Worm (Caenorhabditis elegans) whole organism, young adult: Measurements from ENCODE around the gene F32D8.5.

Experiments used
- F37B4.10 ChIP-seq: fragments of 200-800 bp; sonication (Bioruptor generic); IDR thresholded peaks from 2 replicates; pipeline ENCODE4 v1.3.6; 2022; ENCODE audit warnings: missing genetic modification characterization, missing compliant biosample characterization
- T07F8.4 ChIP-seq: sonication (generic microtip); optimal IDR thresholded peaks from 2 replicates; lab custom pipeline; 2016; ENCODE audit warnings: mild to moderate bottlenecking, missing genetic modification characterization, moderate library complexity, missing compliant biosample characterization
- Y95B8A.8 ChIP-seq: fragments of 200-800 bp; sonication (Bioruptor generic); IDR thresholded peaks from 2 replicates; pipeline ENCODE4 v1.3.6; 2022; ENCODE audit warnings: missing genetic modification reagents, missing genetic modification characterization, missing compliant biosample characterization
- ama-1 ChIP-seq, 3 experiments: fragments of 150-350 bp in 1 of 3; sonication (generic microtip) in 2 of 3; optimal IDR thresholded peaks; 2 replicates each; lab custom pipeline; 2014 to 2018; ENCODE audit warnings: missing biosample characterization in 2 of 3, missing genetic modification characterization in 2 of 3, missing genetic modification reagents in 2 of 3
- athp-1 ChIP-seq: sonication (generic microtip); optimal IDR thresholded peaks from 2 replicates; lab custom pipeline; 2017; ENCODE audit warnings: mild to moderate bottlenecking, missing genetic modification characterization, missing compliant biosample characterization
- ceh-100 ChIP-seq: fragments of 200-800 bp; sonication (Bioruptor generic); IDR thresholded peaks from 2 replicates; pipeline ENCODE4 v1.3.6; 2022; ENCODE audit warnings: missing genetic modification reagents, missing genetic modification characterization, missing compliant biosample characterization
- ceh-91 ChIP-seq: fragments of 200-800 bp; sonication (Bioruptor generic); IDR thresholded peaks from 2 replicates; pipeline ENCODE4 v1.3.6; 2022; ENCODE audit warnings: missing genetic modification reagents, missing genetic modification characterization, missing compliant biosample characterization
- ets-4 ChIP-seq: fragments of 200-800 bp; sonication (Bioruptor generic); optimal IDR thresholded peaks from 2 replicates; lab custom pipeline; 2018; ENCODE audit warnings: mild to moderate bottlenecking, missing genetic modification characterization, missing compliant biosample characterization
- hlh-12 ChIP-seq: sonication (generic microtip); optimal IDR thresholded peaks from 2 replicates; lab custom pipeline; 2016; ENCODE audit warnings: missing genetic modification characterization, missing compliant biosample characterization
- pha-4 ChIP-seq: fragments of 150-350 bp; sonication (generic microtip); optimal IDR thresholded peaks from 2 replicates; lab custom pipeline; 2014; ENCODE audit warnings: missing biosample characterization, missing genetic modification reagents, missing genetic modification characterization
- rcor-1 ChIP-seq: fragments of 200-800 bp; sonication (Bioruptor generic); IDR thresholded peaks from 2 replicates; pipeline ENCODE4 v1.3.6; 2022; ENCODE audit warnings: missing genetic modification reagents, missing genetic modification characterization, missing compliant biosample characterization
- snpc-4 ChIP-seq, 5 experiments: fragments of 150-350 bp in 1 of 5; sonication (generic microtip) in 4 of 5; optimal IDR thresholded peaks; 2 replicates each; lab custom pipeline; 2014 to 2018; ENCODE audit warnings: missing genetic modification characterization in 5 of 5, missing biosample characterization in 3 of 5, antibody characterized with exemption in 2 of 5, mild to moderate bottlenecking in 2 of 5, missing compliant biosample characterization in 2 of 5, missing genotype in 2 of 5, moderate library complexity in 2 of 5, missing genetic modification reagents in 1 of 5
- unc-130 ChIP-seq: sonication (generic microtip); optimal IDR thresholded peaks from 2 replicates; lab custom pipeline; 2016; ENCODE audit warnings: missing genetic modification reagents, missing genetic modification characterization, missing compliant biosample characterization
- ztf-18 ChIP-seq: sonication (generic microtip); optimal IDR thresholded peaks from 2 replicates; lab custom pipeline; 2016; ENCODE audit warnings: missing genotype, mild to moderate bottlenecking, missing genetic modification characterization, missing compliant biosample characterization

ce11 chrV:10862457-10863097 lies 32.0 kb upstream of the F32D8.5 start:
- TF ChIP-seq rcor-1 (GFP tag; lab: Robert Waterston, UW) (no peak), pha-4 (tag; lab: Kevin White, UChicago) (no peak), snpc-4 (GFP tag; optimal IDR thresholded peaks at IDR 0.05; lab: Kevin White, UChicago) (no peak), snpc-4 (tag; optimal IDR thresholded peaks at IDR 0.05; lab: Kevin White, UChicago) (no peak), ceh-100 (GFP tag; lab: Robert Waterston, UW) (no peak), T07F8.4 (tag; lab: Kevin White, UChicago) (no peak), ceh-91 (GFP tag; lab: Robert Waterston, UW) (no peak), hlh-12 (tag; lab: Kevin White, UChicago) (no peak), F37B4.10 (GFP tag; lab: Robert Waterston, UW) (no peak), unc-130 (GFP tag; lab: Kevin White, UChicago) (no peak), athp-1 (no peak), Y95B8A.8 (no peak), ets-4 (no peak), ama-1 (optimal IDR thresholded peaks at IDR 0.05; lab: Kevin White, UChicago) (no peak), ama-1 (GFP tag; optimal IDR thresholded peaks at IDR 0.05; lab: Kevin White, UChicago) (no peak), ztf-18 (tag; lab: Kevin White, UChicago) (no peak)
